Worm (Caenorhabditis elegans) whole organism, late embryonic: Measurements from ENCODE around the gene icd-1.

Source experiments
- ama-1 ChIP-seq: fragments of 150-350 bp; optimal IDR thresholded peaks from 2 replicates; lab custom pipeline; 2014
- ceh-19 ChIP-seq: fragments of 200-800 bp; sonication (Bioruptor generic); optimal IDR thresholded peaks from 2 replicates; lab custom pipeline; 2018; ENCODE audit warnings: mild to moderate bottlenecking, missing genetic modification characterization, missing compliant biosample characterization
- ceh-6 ChIP-seq: fragments of 200-800 bp; sonication (Bioruptor generic); optimal IDR thresholded peaks from 2 replicates; lab custom pipeline; 2018; ENCODE audit warnings: mild to moderate bottlenecking, missing genetic modification characterization, missing compliant biosample characterization
- dve-1 ChIP-seq: sonication (generic microtip); optimal IDR thresholded peaks from 2 replicates; lab custom pipeline; 2017; ENCODE audit warnings: antibody characterized with exemption, mild to moderate bottlenecking, missing genetic modification characterization, missing compliant biosample characterization
- elt-2 ChIP-seq: sonication (generic microtip); optimal IDR thresholded peaks from 2 replicates; lab custom pipeline; 2016; ENCODE audit warnings: missing genetic modification reagents, missing genetic modification characterization, missing compliant biosample characterization
- ets-4 ChIP-seq: sonication (generic microtip); optimal IDR thresholded peaks from 2 replicates; lab custom pipeline; 2016; ENCODE audit warnings: missing genetic modification characterization, missing compliant biosample characterization
- gmeb-2 ChIP-seq: sonication (generic microtip); optimal IDR thresholded peaks from 2 replicates; lab custom pipeline; 2016; ENCODE audit warnings: missing genetic modification characterization, inconsistent platforms, missing compliant biosample characterization
- hlh-30 ChIP-seq: sonication (generic microtip); optimal IDR thresholded peaks from 2 replicates; lab custom pipeline; 2017; ENCODE audit warnings: antibody characterized with exemption, missing genetic modification characterization, missing compliant biosample characterization; ENCODE audit not compliant: insufficient read depth
- npax-4 ChIP-seq: sonication (generic microtip); optimal IDR thresholded peaks from 2 replicates; lab custom pipeline; 2016; ENCODE audit warnings: missing genetic modification characterization, missing compliant biosample characterization
- pqm-1 ChIP-seq: sonication (generic microtip); optimal IDR thresholded peaks from 2 replicates; lab custom pipeline; 2016; ENCODE audit warnings: missing genetic modification characterization, missing compliant biosample characterization
- unc-86 ChIP-seq: sonication (generic microtip); optimal IDR thresholded peaks from 2 replicates; lab custom pipeline; 2016; ENCODE audit warnings: missing genetic modification characterization, missing compliant biosample characterization
- ztf-16 ChIP-seq: sonication (generic microtip); optimal IDR thresholded peaks from 2 replicates; lab custom pipeline; 2017; ENCODE audit warnings: missing genetic modification characterization, missing compliant biosample characterization

ce11 chrII:6629775-6630174 is 41.3 kb upstream of the icd-1 start:
- TF ChIP-seq ceh-19 (GFP tag; lab: Kevin White, UChicago) = no peak
- no peak for TF ChIP-seq ama-1 (lab: Kevin White, UChicago)
- TF ChIP-seq npax-4 = no peak
- no peak for TF ChIP-seq elt-2 (tag; lab: Kevin White, UChicago)
- TF ChIP-seq pqm-1 = no peak
- no peak for TF ChIP-seq ets-4 (tag; lab: Kevin White, UChicago)
- no peak for TF ChIP-seq unc-86 (tag; lab: Kevin White, UChicago)
- no peak for TF ChIP-seq gmeb-2 (tag; lab: Kevin White, UChicago)
- TF ChIP-seq dve-1 = no peak
- TF ChIP-seq ztf-16 (tag; lab: Kevin White, UChicago) = no peak
- TF ChIP-seq hlh-30 (tag; lab: Kevin White, UChicago) = no peak
- no peak for TF ChIP-seq ceh-6 (GFP tag; lab: Kevin White, UChicago)
